Worm (Caenorhabditis elegans) whole organism, L4 larva: ENCODE data around the gene vha-7.

Source experiments
- F26F4.8 ChIP-seq: fragments of 200-800 bp; sonication (Bioruptor generic); conservative IDR thresholded peaks from 2 replicates; pipeline ENCODE4 v1.3.6; 2022; ENCODE audit warnings: missing genetic modification characterization, missing compliant biosample characterization
- F37D6.2 ChIP-seq: sonication (generic microtip); optimal IDR thresholded peaks from 2 replicates; lab custom pipeline; 2016; ENCODE audit warnings: mild to moderate bottlenecking, missing genetic modification characterization, missing compliant biosample characterization
- F44E2.7 ChIP-seq: fragments of 200-800 bp; sonication (Bioruptor generic); IDR thresholded peaks from 2 replicates; pipeline ENCODE4 v2.1.2; 2022; ENCODE audit warnings: missing genetic modification characterization, missing compliant biosample characterization
- F49E8.2 ChIP-seq: sonication (generic microtip); optimal IDR thresholded peaks from 2 replicates; lab custom pipeline; 2016; ENCODE audit warnings: missing compliant biosample characterization, mild to moderate bottlenecking, missing genetic modification characterization, borderline replicate concordance
- R02D3.7 ChIP-seq: fragments of 150-350 bp; sonication (generic microtip); optimal IDR thresholded peaks from 3 replicates; lab custom pipeline; 2014; ENCODE audit warnings: missing biosample characterization, missing genetic modification characterization
- Y105C5A.15 ChIP-seq: fragments of 200-800 bp; sonication (Bioruptor generic); IDR thresholded peaks from 2 replicates; pipeline ENCODE4 v1.3.6; 2022; ENCODE audit warnings: missing genetic modification characterization, missing compliant biosample characterization
- Y5F2A.4 ChIP-seq: fragments of 200-800 bp; sonication (Bioruptor generic); optimal IDR thresholded peaks from 2 replicates; lab custom pipeline; 2018; ENCODE audit warnings: mild to moderate bottlenecking, missing genetic modification characterization, missing compliant biosample characterization
- Y75B8A.6 ChIP-seq: fragments of 200-800 bp; sonication (Bioruptor generic); IDR thresholded peaks from 2 replicates; pipeline ENCODE4 v1.3.6; 2022; ENCODE audit warnings: missing genetic modification reagents, missing genetic modification characterization, missing compliant biosample characterization
- ama-1 ChIP-seq: fragments of 150-350 bp; optimal IDR thresholded peaks from 2 replicates; lab custom pipeline; 2014; ENCODE audit warnings: inconsistent platforms, mixed read lengths
- ceh-28 ChIP-seq: fragments of 150-350 bp; optimal IDR thresholded peaks from 2 replicates; lab custom pipeline; 2014; ENCODE audit warnings: missing biosample characterization, missing genetic modification reagents, missing genetic modification characterization
- ceh-32 ChIP-seq: sonication (generic microtip); optimal IDR thresholded peaks from 2 replicates; lab custom pipeline; 2016; ENCODE audit warnings: mild to moderate bottlenecking, missing genetic modification characterization, missing compliant biosample characterization; ENCODE audit not compliant: poor library complexity
- ceh-44 ChIP-seq: fragments of 200-800 bp; sonication (Bioruptor generic); IDR thresholded peaks from 2 replicates; pipeline ENCODE4 v1.3.6; 2022; ENCODE audit warnings: missing genetic modification reagents, missing genetic modification characterization, missing compliant biosample characterization
- ctbp-1 ChIP-seq: fragments of 200-800 bp; sonication (Bioruptor generic); IDR thresholded peaks from 2 replicates; pipeline ENCODE4 v1.3.6; 2022; ENCODE audit warnings: missing genetic modification reagents, missing genetic modification characterization, missing compliant biosample characterization
- dmd-9 ChIP-seq: fragments of 200-800 bp; sonication (Bioruptor generic); IDR thresholded peaks from 2 replicates; pipeline ENCODE4 v1.3.6; 2022; ENCODE audit warnings: missing genetic modification reagents, missing genetic modification characterization, missing compliant biosample characterization
- duxl-1 ChIP-seq: sonication (generic microtip); optimal IDR thresholded peaks from 2 replicates; lab custom pipeline; 2016; ENCODE audit warnings: mild to moderate bottlenecking, missing genetic modification characterization, moderate library complexity, missing compliant biosample characterization; ENCODE audit not compliant: poor library complexity
- dve-1 ChIP-seq: sonication (generic microtip); optimal IDR thresholded peaks from 2 replicates; lab custom pipeline; 2017; ENCODE audit warnings: antibody characterized with exemption, mild to moderate bottlenecking, missing genetic modification characterization, missing compliant biosample characterization; ENCODE audit not compliant: insufficient read depth
- gei-8 ChIP-seq: fragments of 200-800 bp; sonication (Bioruptor generic); optimal IDR thresholded peaks from 2 replicates; lab custom pipeline; 2018; ENCODE audit warnings: mild to moderate bottlenecking, missing genetic modification characterization, missing compliant biosample characterization
- hlh-11 ChIP-seq: fragments of 200-800 bp; sonication (Bioruptor generic); optimal IDR thresholded peaks from 2 replicates; lab custom pipeline; 2018; ENCODE audit warnings: mild to moderate bottlenecking, missing genetic modification characterization, missing compliant biosample characterization
- jun-1 ChIP-seq: fragments of 150-350 bp; optimal IDR thresholded peaks from 2 replicates; lab custom pipeline; 2014; ENCODE audit warnings: missing biosample characterization, missing genetic modification reagents, missing genetic modification characterization
- lin-13 ChIP-seq: fragments of 150-350 bp; optimal IDR thresholded peaks from 2 replicates; lab custom pipeline; 2014; ENCODE audit warnings: missing biosample characterization, missing genetic modification reagents, missing genetic modification characterization
- lin-38 ChIP-seq: fragments of 200-800 bp; sonication (Bioruptor generic); IDR thresholded peaks from 2 replicates; pipeline ENCODE4 v1.3.6; 2022; ENCODE audit warnings: missing genetic modification reagents, missing genetic modification characterization, missing compliant biosample characterization
- lsy-2 ChIP-seq, 2 experiments: fragments of 150-350 bp in 1 of 2; sonication (generic microtip) in 1 of 2; optimal IDR thresholded peaks; 2 replicates each; lab custom pipeline; 2014 to 2017; ENCODE audit warnings: missing biosample characterization in 2 of 2, missing genetic modification characterization in 2 of 2
- madf-9 ChIP-seq: fragments of 200-800 bp; sonication (Bioruptor generic); conservative IDR thresholded peaks from 2 replicates; pipeline ENCODE4 v1.3.6; 2022; ENCODE audit warnings: missing genetic modification reagents, missing genetic modification characterization, missing compliant biosample characterization
- mes-2 ChIP-seq: sonication (generic microtip); optimal IDR thresholded peaks from 2 replicates; lab custom pipeline; 2016; ENCODE audit warnings: missing genotype, mild to moderate bottlenecking, missing genetic modification characterization, missing compliant biosample characterization; ENCODE audit not compliant: poor library complexity, severe bottlenecking
- mxl-2 ChIP-seq: fragments of 200-800 bp; sonication (Bioruptor generic); conservative IDR thresholded peaks from 2 replicates; pipeline ENCODE4 v1.3.6; 2022; ENCODE audit warnings: missing genetic modification reagents, missing genetic modification characterization, missing compliant biosample characterization
- mxl-3 ChIP-seq: fragments of 200-800 bp; sonication (Bioruptor generic); optimal IDR thresholded peaks from 2 replicates; lab custom pipeline; 2018; ENCODE audit warnings: mild to moderate bottlenecking, missing genetic modification characterization, missing compliant biosample characterization
- nhr-10 ChIP-seq: fragments of 150-350 bp; optimal IDR thresholded peaks from 2 replicates; lab custom pipeline; 2014; ENCODE audit warnings: missing biosample characterization, missing genetic modification characterization
- nhr-102 ChIP-seq: sonication (generic microtip); optimal IDR thresholded peaks from 2 replicates; lab custom pipeline; 2016; ENCODE audit warnings: mild to moderate bottlenecking, missing genetic modification characterization, moderate library complexity, missing compliant biosample characterization
- nhr-11 ChIP-seq: fragments of 150-350 bp; optimal IDR thresholded peaks from 2 replicates; lab custom pipeline; 2014; ENCODE audit warnings: missing biosample characterization, missing genetic modification characterization
- nhr-111 ChIP-seq: fragments of 200-800 bp; sonication (Bioruptor generic); optimal IDR thresholded peaks from 2 replicates; lab custom pipeline; 2018; ENCODE audit warnings: mild to moderate bottlenecking, missing genetic modification characterization, missing compliant biosample characterization
- nhr-25 ChIP-seq: sonication (generic microtip); optimal IDR thresholded peaks from 2 replicates; lab custom pipeline; 2017; ENCODE audit warnings: missing genetic modification characterization, mild to moderate bottlenecking, missing compliant biosample characterization, antibody characterized with exemption, moderate library complexity, borderline replicate concordance; ENCODE audit not compliant: insufficient read depth
- nhr-28 ChIP-seq: fragments of 150-350 bp; optimal IDR thresholded peaks from 2 replicates; lab custom pipeline; 2014; ENCODE audit warnings: missing biosample characterization, missing genetic modification characterization
- nhr-42 ChIP-seq: fragments of 200-800 bp; sonication (Bioruptor generic); IDR thresholded peaks from 2 replicates; pipeline ENCODE4 v1.3.6; 2022; ENCODE audit warnings: missing genetic modification characterization, missing compliant biosample characterization
- nhr-48 ChIP-seq: sonication (generic microtip); optimal IDR thresholded peaks from 2 replicates; lab custom pipeline; 2016; ENCODE audit warnings: mild to moderate bottlenecking, missing genetic modification characterization, missing compliant biosample characterization
- nhr-6 ChIP-seq: fragments of 150-350 bp; optimal IDR thresholded peaks from 2 replicates; lab custom pipeline; 2014; ENCODE audit warnings: missing biosample characterization, missing genetic modification characterization
- nhr-76 ChIP-seq: fragments of 150-350 bp; optimal IDR thresholded peaks from 2 replicates; lab custom pipeline; 2014; ENCODE audit warnings: missing biosample characterization, missing genetic modification characterization
- nhr-77 ChIP-seq: fragments of 150-350 bp; optimal IDR thresholded peaks from 2 replicates; lab custom pipeline; 2014; ENCODE audit warnings: missing biosample characterization, missing genetic modification characterization
- pha-4 ChIP-seq, 2 experiments: fragments of 150-350 bp in 1 of 2; fragments of 200-800 bp in 1 of 2; sonication (Bioruptor generic) in 1 of 2; IDR thresholded peaks in 1 of 2; optimal IDR thresholded peaks in 1 of 2; 2 replicates each; pipeline versions ENCODE4 v1.3.6 to Lab custom; 2014 to 2022; ENCODE audit warnings: missing genetic modification characterization in 2 of 2, missing genetic modification reagents in 2 of 2, missing biosample characterization in 1 of 2, missing compliant biosample characterization in 1 of 2
- pqm-1 ChIP-seq: sonication (generic microtip); optimal IDR thresholded peaks from 2 replicates; lab custom pipeline; 2017; ENCODE audit warnings: missing biosample characterization, missing genetic modification characterization
- saeg-2 ChIP-seq: fragments of 200-800 bp; sonication (Bioruptor generic); IDR thresholded peaks from 2 replicates; pipeline ENCODE4 v1.3.6; 2022; ENCODE audit warnings: missing genetic modification reagents, missing genetic modification characterization, missing compliant biosample characterization
- skn-1 ChIP-seq: fragments of 150-350 bp; optimal IDR thresholded peaks from 2 replicates; lab custom pipeline; 2014; ENCODE audit warnings: missing biosample characterization, missing genetic modification characterization
- snpc-1.2 ChIP-seq: fragments of 200-800 bp; sonication (Bioruptor generic); IDR thresholded peaks from 2 replicates; pipeline ENCODE4 v1.3.6; 2022; ENCODE audit warnings: missing genetic modification reagents, missing genetic modification characterization, missing compliant biosample characterization
- unc-130 ChIP-seq: sonication (generic microtip); optimal IDR thresholded peaks from 2 replicates; lab custom pipeline; 2016; ENCODE audit warnings: missing genetic modification reagents, missing genetic modification characterization, missing compliant biosample characterization
- unc-39 ChIP-seq: sonication (generic microtip); optimal IDR thresholded peaks from 2 replicates; lab custom pipeline; 2017; ENCODE audit warnings: missing biosample characterization, missing genetic modification characterization
- unc-62 ChIP-seq, 3 experiments: fragments of 150-350 bp in 1 of 3; sonication (generic microtip); optimal IDR thresholded peaks in 2 of 3; peaks in 1 of 3; 1 replicate in 1 of 3; 2 replicates in 2 of 3; lab custom pipeline; 2014 to 2017; ENCODE audit warnings: missing biosample characterization in 3 of 3, missing genetic modification characterization in 3 of 3, missing genetic modification reagents in 3 of 3, missing genotype in 1 of 3
- vab-7 ChIP-seq: fragments of 200-800 bp; sonication (Bioruptor generic); IDR thresholded peaks from 2 replicates; pipeline ENCODE4 v1.3.6; 2022; ENCODE audit warnings: missing genetic modification reagents, missing genetic modification characterization, missing compliant biosample characterization
- zfp-3 ChIP-seq: fragments of 200-800 bp; sonication (Bioruptor generic); conservative IDR thresholded peaks from 2 replicates; pipeline ENCODE4 v1.3.6; 2022; ENCODE audit warnings: missing genetic modification reagents, missing genetic modification characterization, missing compliant biosample characterization
- ztf-7 ChIP-seq: fragments of 150-350 bp; optimal IDR thresholded peaks from 2 replicates; lab custom pipeline; 2014; ENCODE audit warnings: missing biosample characterization, missing genetic modification characterization

The vha-7 gene

DNA sequence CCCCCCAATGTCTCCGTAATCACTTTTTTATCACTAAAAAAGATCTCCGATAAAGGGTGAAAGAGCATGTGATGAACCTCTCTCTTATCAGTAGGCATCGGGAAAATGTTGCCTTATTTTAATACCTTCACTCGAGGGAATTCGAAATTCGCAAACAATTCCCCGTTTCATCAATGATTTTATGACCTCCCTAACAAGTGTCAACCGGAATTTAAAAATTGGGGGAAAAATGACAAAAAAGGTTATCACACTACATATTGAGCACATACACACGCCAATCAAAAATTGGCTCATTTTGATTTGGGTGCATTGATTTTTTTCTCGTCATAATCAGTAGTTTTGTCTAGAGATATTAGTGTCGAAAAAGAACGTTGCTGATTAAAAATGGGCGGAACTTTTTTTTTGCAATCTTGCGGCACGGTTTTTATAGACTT lies 49.5 kb downstream of the vha-7 start (continued):
- peak; percentile 88 for TF ChIP-seq nhr-28
- no peak for TF ChIP-seq ceh-44 (GFP tag; lab: Robert Waterston, UW)
- TF ChIP-seq dmd-9 (GFP tag; lab: Robert Waterston, UW) = no peak
- TF ChIP-seq jun-1 (tag; lab: Kevin White, UChicago) = no peak
- TF ChIP-seq ceh-32 (tag; lab: Kevin White, UChicago) = no peak
- peak; percentile 53 for TF ChIP-seq mxl-3
- peak; percentile 88 for TF ChIP-seq hlh-11 (tag; lab: Kevin White, UChicago)
- no peak for TF ChIP-seq F49E8.2 (tag; lab: Kevin White, UChicago)

ce11 chrIV:12698880-12699279 lies 58.6 kb downstream of the vha-7 start:
- TF ChIP-seq ama-1 (lab: Kevin White, UChicago) (no peak), vab-7 (GFP tag; lab: Robert Waterston, UW) (no peak), ctbp-1 (GFP tag; lab: Robert Waterston, UW) (no peak), R02D3.7 (tag; lab: Kevin White, UChicago) (no peak), ztf-7 (no peak), lin-38 (GFP tag; lab: Robert Waterston, UW) (no peak), nhr-25 (no peak), nhr-10 (tag; lab: Kevin White, UChicago) (no peak), saeg-2 (GFP tag; lab: Robert Waterston, UW) (no peak), dve-1 (tag; lab: Kevin White, UChicago) (peak; percentile 6), zfp-3 (GFP tag; lab: Robert Waterston, UW) (no peak), F26F4.8 (GFP tag; lab: Robert Waterston, UW) (no peak), gei-8 (GFP tag; lab: Kevin White, UChicago) (no peak), Y75B8A.6 (GFP tag; lab: Robert Waterston, UW) (no peak), nhr-11 (tag; lab: Kevin White, UChicago) (no peak), F49E8.2 (tag; lab: Kevin White, UChicago) (no peak), unc-62 (GFP tag; optimal IDR thresholded peaks at IDR 0.05 in 1 of 2; lab: Kevin White, UChicago) (peak in 1 of 2 experiments; percentile 82), unc-62 (tag; optimal IDR thresholded peaks at IDR 0.05; lab: Kevin White, UChicago) (no peak), nhr-6 (tag; lab: Kevin White, UChicago) (no peak), Y105C5A.15 (GFP tag; lab: Robert Waterston, UW) (no peak), nhr-28 (peak; percentile 38), F37D6.2 (tag; lab: Kevin White, UChicago) (no peak), nhr-76 (tag; lab: Kevin White, UChicago) (no peak), snpc-1.2 (GFP tag; lab: Robert Waterston, UW) (no peak), pha-4 (GFP tag; IDR thresholded peaks at IDR 0.05; lab: Robert Waterston, UW) (0 out of 2 replicates have a peak, but pooled peaks have one; percentile 12), pha-4 (tag; optimal IDR thresholded peaks at IDR 0.05; lab: Kevin White, UChicago) (no peak), pqm-1 (peak; percentile 73), F44E2.7 (GFP tag; lab: Robert Waterston, UW) (no peak), unc-39 (tag; lab: Kevin White, UChicago) (no peak), skn-1 (no peak), nhr-48 (tag; lab: Kevin White, UChicago) (no peak), mxl-2 (GFP tag; lab: Robert Waterston, UW) (no peak), nhr-111 (GFP tag; lab: Kevin White, UChicago) (no peak), Y5F2A.4 (GFP tag; lab: Kevin White, UChicago) (no peak), duxl-1 (tag; lab: Kevin White, UChicago) (no peak), madf-9 (GFP tag; lab: Robert Waterston, UW) (no peak), mes-2 (tag; lab: Kevin White, UChicago) (no peak), nhr-102 (tag; lab: Kevin White, UChicago) (peak; percentile 11), ceh-28 (tag; lab: Kevin White, UChicago) (no peak), hlh-11 (tag; lab: Kevin White, UChicago) (peak; percentile 62), lin-13 (GFP tag; lab: Kevin White, UChicago) (no peak), unc-130 (GFP tag; lab: Kevin White, UChicago) (no peak), lsy-2 (tag; optimal IDR thresholded peaks at IDR 0.05; lab: Kevin White, UChicago) (no peak), nhr-77 (tag; lab: Kevin White, UChicago) (peak; percentile 55), nhr-42 (GFP tag; lab: Robert Waterston, UW) (no peak)
